Worm (Caenorhabditis elegans) whole organism, L1 larva: ENCODE data around the gene frpr-3.

Experiments
- ama-1 ChIP-seq: fragments of 150-350 bp; optimal IDR thresholded peaks from 2 replicates; lab custom pipeline; 2014
- lin-13 ChIP-seq: fragments of 150-350 bp; optimal IDR thresholded peaks from 2 replicates; lab custom pipeline; 2014; ENCODE audit warnings: missing biosample characterization, missing genetic modification reagents, missing genetic modification characterization
- lin-15B ChIP-seq: fragments of 150-350 bp; sonication (generic microtip); optimal IDR thresholded peaks from 3 replicates; lab custom pipeline; 2014; ENCODE audit warnings: missing biosample characterization, missing genetic modification characterization
- nhr-19 ChIP-seq: fragments of 200-800 bp; sonication (Bioruptor generic); conservative IDR thresholded peaks from 2 replicates; pipeline ENCODE4 v1.3.6; 2022; ENCODE audit warnings: missing genetic modification characterization, missing compliant biosample characterization
- nhr-71 ChIP-seq: sonication (generic microtip); optimal IDR thresholded peaks from 2 replicates; lab custom pipeline; 2016; ENCODE audit warnings: mild to moderate bottlenecking, missing genetic modification characterization, moderate library complexity, missing compliant biosample characterization
- pax-3 ChIP-seq: fragments of 200-800 bp; sonication (Bioruptor generic); optimal IDR thresholded peaks from 2 replicates; lab custom pipeline; 2018; ENCODE audit warnings: mild to moderate bottlenecking, missing genetic modification characterization, moderate library complexity, missing compliant biosample characterization
- pqm-1 ChIP-seq: sonication (generic microtip); optimal IDR thresholded peaks from 3 replicates; lab custom pipeline; 2017; ENCODE audit warnings: missing biosample characterization, missing genetic modification characterization
- rnt-1 ChIP-seq: sonication (generic microtip); optimal IDR thresholded peaks from 2 replicates; lab custom pipeline; 2016; ENCODE audit warnings: mild to moderate bottlenecking, missing genetic modification characterization, moderate library complexity, missing compliant biosample characterization
- snpc-4 ChIP-seq: fragments of 150-350 bp; optimal IDR thresholded peaks from 2 replicates; lab custom pipeline; 2014; ENCODE audit warnings: missing biosample characterization, missing genetic modification characterization
- snu-23 ChIP-seq: sonication (generic microtip); optimal IDR thresholded peaks from 2 replicates; lab custom pipeline; 2016; ENCODE audit warnings: missing genetic modification characterization, missing compliant biosample characterization
- sox-4 ChIP-seq: sonication (generic microtip); optimal IDR thresholded peaks from 2 replicates; lab custom pipeline; 2016; ENCODE audit warnings: missing genetic modification characterization, missing compliant biosample characterization
- unc-130 ChIP-seq: fragments of 150-350 bp; optimal IDR thresholded peaks from 2 replicates; lab custom pipeline; 2017; ENCODE audit warnings: missing biosample characterization, missing genetic modification characterization, inconsistent platforms
- ztf-4 ChIP-seq: fragments of 150-350 bp; optimal IDR thresholded peaks from 2 replicates; lab custom pipeline; 2014; ENCODE audit warnings: missing biosample characterization, missing genetic modification characterization

- TF ChIP-seq pax-3, result no peak
- no peak for TF ChIP-seq ztf-4 (tag; lab: Kevin White, UChicago)
- TF ChIP-seq ama-1 (lab: Kevin White, UChicago), result no peak
- no peak for TF ChIP-seq lin-15B (tag; lab: Kevin White, UChicago)
- no peak for TF ChIP-seq nhr-71 (tag; lab: Kevin White, UChicago)
- no peak for TF ChIP-seq nhr-19 (GFP tag; lab: Robert Waterston, UW)
- TF ChIP-seq snpc-4 (tag; lab: Kevin White, UChicago), result no peak
- TF ChIP-seq unc-130 (tag; lab: Kevin White, UChicago), result no peak
- TF ChIP-seq sox-4 (tag; lab: Kevin White, UChicago), result no peak
- TF ChIP-seq snu-23 (GFP tag; lab: Kevin White, UChicago), result no peak
- TF ChIP-seq lin-13, result no peak
- TF ChIP-seq rnt-1 (tag; lab: Kevin White, UChicago), result no peak
- TF ChIP-seq pqm-1 (tag; lab: Kevin White, UChicago), result no peak
These were observed 22.0 kb downstream of the frpr-3 start, which contains the start of gene flp-21 for ce11 chrV:7793067-7793466.
